Worm (Caenorhabditis elegans): ENCODE results near the gene C35C5.10.

The C35C5.10 gene

ce11 chrX:11522058-11522757 lies 33.8 kb upstream of the C35C5.10 start, which contains the start of gene sdc-2 (continued):
- TF ChIP-seq rec-8 (tag; optimal IDR thresholded peaks at IDR 0.05) (no peak), nhr-80 (tag; optimal IDR thresholded peaks at IDR 0.05) (peak; percentile 77), sptf-2 (GFP tag; optimal IDR thresholded peaks at IDR 0.05) (no peak), rpc-1 (optimal IDR thresholded peaks at IDR 0.05) (no peak), rpc-1 (tag; optimal IDR thresholded peaks at IDR 0.05) (no peak), lin-40 (tag; optimal IDR thresholded peaks at IDR 0.05) (peak; percentile 91), B0336.3 (GFP tag; IDR thresholded peaks at IDR 0.05) (peak; percentile 66), ztf-18 (tag; optimal IDR thresholded peaks at IDR 0.05) (no peak), ztf-26 (tag; optimal IDR thresholded peaks at IDR 0.05) (peak; percentile 66), tlf-1 (GFP tag; optimal IDR thresholded peaks at IDR 0.05) (peak; percentile 69), madf-3 (GFP tag; IDR thresholded peaks at IDR 0.05) (no peak), K12H6.12 (tag; optimal IDR thresholded peaks at IDR 0.05) (peak; percentile 37), nfyb-1 (GFP tag; IDR thresholded peaks at IDR 0.05) (peak; percentile 61; the same call in 1 of the 2 replicates), akir-1 (GFP tag; optimal IDR thresholded peaks at IDR 0.05) (peak; percentile 11), gei-17 (GFP tag; optimal IDR thresholded peaks at IDR 0.05) (peak; percentile 93), attf-3 (GFP tag; conservative IDR thresholded peaks at IDR 0.05) (no peak), lin-35 (GFP tag; optimal IDR thresholded peaks at IDR 0.05) (peak in 1 of 3 experiments; percentile 83), attf-5 (GFP tag; optimal IDR thresholded peaks at IDR 0.05) (peak; percentile 20)

ce11 chrX:11523704-11524103 lies 32.3 kb upstream of the C35C5.10 start:
- TF ChIP-seq attf-6 (GFP tag; IDR thresholded peaks at IDR 0.05) (no peak), Y56A3A.18 (GFP tag; IDR thresholded peaks at IDR 0.05) (no peak), ztf-26 (tag; optimal IDR thresholded peaks at IDR 0.05) (no peak), bed-1 (GFP tag; IDR thresholded peaks at IDR 0.05) (no peak), dpl-1 (GFP tag; optimal IDR thresholded peaks at IDR 0.05) (no peak)

ce11 chrX:11533543-11534003 lies 22.5 kb upstream of the C35C5.10 start, which contains the start of gene C35C5.8:
TSS of gene C35C5.8 (plus strand) at chrX:11533593.
- TF ChIP-seq attf-3 (GFP tag; conservative IDR thresholded peaks at IDR 0.05) (no peak), pha-4 (tag; optimal IDR thresholded peaks at IDR 0.05) (no peak), ztf-26 (tag; optimal IDR thresholded peaks at IDR 0.05) (peak; percentile 1), lin-40 (tag; optimal IDR thresholded peaks at IDR 0.05) (no peak), F57A8.1 (GFP tag; optimal IDR thresholded peaks at IDR 0.05) (no peak), cebp-2 (GFP tag; IDR thresholded peaks at IDR 0.05) (no peak), D2030.7 (GFP tag; IDR thresholded peaks at IDR 0.05) (no peak)

- TF ChIP-seq B0019.2 (GFP tag; conservative IDR thresholded peaks at IDR 0.05) (no peak), lin-54 (GFP tag; optimal IDR thresholded peaks at IDR 0.05) (no peak), tbp1 (GFP tag; optimal IDR thresholded peaks at IDR 0.05) (no peak), ceh-58 (GFP tag; IDR thresholded peaks at IDR 0.05) (no peak), lir-1 (GFP tag; conservative IDR thresholded peaks at IDR 0.05) (no peak), ekl-4 (GFP tag; IDR thresholded peaks at IDR 0.05) (no peak), sdz-38 (tag; optimal IDR thresholded peaks at IDR 0.05) (no peak), dpl-1 (GFP tag; optimal IDR thresholded peaks at IDR 0.05) (no peak), nfya-1 (tag; optimal IDR thresholded peaks at IDR 0.05; ENCODE audit: borderline replicate concordance, insufficient read depth) (no peak)
These were observed 21.6 kb upstream of the C35C5.10 start for ce11 chrX:11534443-11534842.

All from whole organism, young adult.